Fruit fly (Drosophila melanogaster): ENCODE data around the gene CG15535.

CG15535 gene

DNA sequence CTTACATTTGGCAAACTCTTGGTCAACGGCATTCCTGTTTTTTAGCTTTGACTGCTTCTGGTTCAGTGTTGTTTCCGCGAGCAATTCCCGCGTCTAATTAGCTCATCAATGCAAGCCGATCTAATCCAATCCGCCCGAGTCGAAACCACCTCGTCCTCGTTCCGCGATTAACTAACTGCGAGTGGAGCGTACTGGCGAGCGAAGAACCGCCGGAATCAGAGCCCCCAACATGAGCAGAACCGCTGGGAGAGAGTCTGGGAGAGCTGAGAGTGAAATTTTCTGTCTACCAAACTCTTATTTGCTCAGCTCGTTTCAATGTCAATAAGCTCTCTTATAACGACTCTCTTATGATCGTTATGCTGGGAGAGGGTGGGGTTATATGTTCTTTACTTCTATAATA is 26.5 kb upstream of the CG15535 start (continued):
- TF ChIP-seq CG16813 (GFP tag; IDR thresholded peaks at IDR 0.05; ENCODE audit: partially characterized antibody) (no peak), aop (GFP tag; IDR thresholded peaks at IDR 0.05) (no peak), CG12299 (tag; optimal IDR thresholded peaks at IDR 0.05) (no peak), GATAe (GFP tag; conservative IDR thresholded peaks at IDR 0.05) (no peak), BEAF-32 (GFP tag; optimal IDR thresholded peaks at IDR 0.05) (no peak), Adf1 (GFP tag; IDR thresholded peaks at IDR 0.05) (peak; percentile 65; the same call in 1 of the 2 replicates), otp (GFP tag; IDR thresholded peaks at IDR 0.05) (0 out of 3 replicates have a peak, but pooled peaks have one; percentile 26), Ets65A (GFP tag) (no peak), CG16863 (GFP tag; optimal IDR thresholded peaks at IDR 0.05) (peak; percentile 72), CG2202 (tag; optimal IDR thresholded peaks at IDR 0.05) (peak; percentile 87), slp2 (GFP tag; optimal IDR thresholded peaks at IDR 0.05) (no peak), ase (GFP tag; IDR thresholded peaks at IDR 0.05) (no peak; the same call in 2 of the 3 replicates), MESR4 (GFP tag; optimal IDR thresholded peaks at IDR 0.05) (peak; percentile 7), dysf (GFP tag; IDR thresholded peaks at IDR 0.05) (peak; percentile 45; the same call in 1 of the 3 replicates), Ravus (GFP tag; IDR thresholded peaks at IDR 0.05) (peak; percentile 26; the same call in 1 of the 2 replicates), CG4707 (GFP tag; optimal IDR thresholded peaks at IDR 0.05) (peak; percentile 68), CG5953 (GFP tag; IDR thresholded peaks at IDR 0.05) (no peak), nerfin-2 (GFP tag; IDR thresholded peaks at IDR 0.05; ENCODE audit: partially characterized antibody) (no peak), ranshi (GFP tag; IDR thresholded peaks at IDR 0.05) (peak; percentile 79; the same call in 1 of the 2 replicates), CG13624 (GFP tag; optimal IDR thresholded peaks at IDR 0.05) (peak; percentile 63), hbn (GFP tag; IDR thresholded peaks at IDR 0.05; ENCODE audit: partially characterized antibody) (peak; percentile 41; the same call in 1 of the 2 replicates), crol (GFP tag; IDR thresholded peaks at IDR 0.05) (0 out of 2 replicates have a peak, but pooled peaks have one; percentile 13), Max (GFP tag; optimal IDR thresholded peaks at IDR 0.05) (peak; percentile 72), CG11504 (tag; optimal IDR thresholded peaks at IDR 0.05) (peak; percentile 32), CG6254 (GFP tag; optimal IDR thresholded peaks at IDR 0.05) (peak; percentile 82), run (tag; optimal IDR thresholded peaks at IDR 0.05) (no peak), CoRest (tag; optimal IDR thresholded peaks at IDR 0.05) (no peak), Gsc (GFP tag; IDR thresholded peaks at IDR 0.05) (no peak), MBD-R2 (GFP tag; IDR thresholded peaks at IDR 0.05) (peak; percentile 67; the same call in 1 of the 2 replicates), tio (GFP tag; optimal IDR thresholded peaks at IDR 0.05) (peak; percentile 88), PHDP (tag; optimal IDR thresholded peaks at IDR 0.05) (peak; percentile 85), Hand (GFP tag; optimal IDR thresholded peaks at IDR 0.05) (peak; percentile 40), CG11723 (GFP tag; optimal IDR thresholded peaks at IDR 0.05) (peak; percentile 78), CrebB (tag; optimal IDR thresholded peaks at IDR 0.05) (peak; percentile 86), CG30020 (tag; optimal IDR thresholded peaks at IDR 0.05) (no peak), Tbp (GFP tag; optimal IDR thresholded peaks at IDR 0.05) (no peak), Drgx (GFP tag; IDR thresholded peaks at IDR 0.05) (peak; percentile 7; the same call in 1 of the 2 replicates), stc (GFP tag; IDR thresholded peaks at IDR 0.05) (peak; percentile 72), fd3F (GFP tag; optimal IDR thresholded peaks at IDR 0.05) (peak; percentile 71), CG11085 (GFP tag; IDR thresholded peaks at IDR 0.05) (peak; percentile 85; the same call in 1 of the 2 replicates), hb (GFP tag; IDR thresholded peaks at IDR 0.05; ENCODE audit: partially characterized antibody) (no peak), grau (tag; optimal IDR thresholded peaks at IDR 0.05) (peak; percentile 11), ham (GFP tag; IDR thresholded peaks at IDR 0.05) (peak; percentile 70; the same call in 1 of the 2 replicates), Doc3 (GFP tag; IDR thresholded peaks at IDR 0.05; ENCODE audit: partially characterized antibody) (no peak), CG17361 (GFP tag; IDR thresholded peaks at IDR 0.05) (no peak), CG1647 (GFP tag; optimal IDR thresholded peaks at IDR 0.05) (peak; percentile 87), Deaf1 (tag; optimal IDR thresholded peaks at IDR 0.05) (peak; percentile 67), lmd (GFP tag; IDR thresholded peaks at IDR 0.05) (peak; percentile 31; the same call in 1 of the 2 replicates), dm (GFP tag; optimal IDR thresholded peaks at IDR 0.05) (peak; percentile 56), CG2199 (GFP tag; IDR thresholded peaks at IDR 0.05) (no peak), klu (GFP tag; IDR thresholded peaks at IDR 0.05) (no peak)

Data from whole organism, embryonic.